Worm (Caenorhabditis elegans): ENCODE measurements around the gene F41E6.5.

DNA sequence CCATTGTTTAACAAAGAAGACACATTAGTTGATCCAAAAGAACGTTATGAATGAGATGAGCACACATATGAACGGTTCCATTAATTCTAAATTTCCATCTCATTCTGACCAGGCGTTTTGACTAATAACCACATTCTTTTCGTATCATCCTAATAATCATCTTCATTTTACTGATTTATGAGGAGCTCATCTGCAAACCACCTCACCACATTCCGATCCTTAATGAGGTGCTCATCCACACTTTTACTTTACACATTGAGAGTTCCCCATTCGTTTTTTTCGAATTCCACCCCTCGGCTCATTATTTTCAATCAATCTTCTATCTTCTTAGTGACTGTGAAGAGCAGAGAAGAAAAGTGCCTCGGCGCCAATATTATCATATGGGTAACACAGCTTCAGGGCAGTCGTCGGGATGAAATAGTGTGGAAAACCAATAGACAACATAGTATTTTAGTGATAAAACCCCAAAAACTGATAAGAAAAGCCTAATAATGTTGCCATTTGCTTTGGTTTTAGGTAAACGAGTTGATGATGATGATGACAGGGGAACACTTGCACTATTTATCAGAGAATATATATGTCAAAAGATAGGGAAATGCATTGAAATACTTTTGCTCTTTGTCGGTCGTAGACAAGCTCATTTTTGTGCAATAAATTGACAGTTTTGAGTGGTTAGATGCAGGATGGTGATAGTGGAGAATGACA, 47.9 kb downstream of the F41E6.5 start:
- TF ChIP-seq drap-1 (GFP tag; optimal IDR thresholded peaks at IDR 0.05) (no peak), mep-1 (tag; optimal IDR thresholded peaks at IDR 0.05) (no peak), lin-13 (tag; optimal IDR thresholded peaks at IDR 0.05) (no peak), sptf-1 (tag; optimal IDR thresholded peaks at IDR 0.05) (no peak), lsy-2 (tag; optimal IDR thresholded peaks at IDR 0.05) (no peak), pha-4 (tag; optimal IDR thresholded peaks at IDR 0.05) (no peak), M03D4.4 (tag; optimal IDR thresholded peaks at IDR 0.05) (no peak), mab-5 (tag; optimal IDR thresholded peaks at IDR 0.05) (no peak), unc-62 (GFP tag; optimal IDR thresholded peaks at IDR 0.05) (no peak), elt-3 (tag; optimal IDR thresholded peaks at IDR 0.05) (no peak), snpc-4 (tag; optimal IDR thresholded peaks at IDR 0.05) (no peak), nhr-76 (tag; optimal IDR thresholded peaks at IDR 0.05) (no peak), ces-1 (GFP tag; optimal IDR thresholded peaks at IDR 0.05) (no peak)

Measured in whole organism, mixed stage, embryonic.